Fruit fly (Drosophila melanogaster) whole organism, prepupa: ENCODE results near the gene CG46468.

Source experiments
- Blimp-1 ChIP-seq: fragments of 200-800 bp; sonication (Bioruptor generic); optimal IDR thresholded peaks from 3 replicates; lab custom pipeline; 2017; ENCODE audit warnings: missing biosample characterization, missing genetic modification characterization, mild to moderate bottlenecking, moderate library complexity, missing genetic modification reagents
- CG10631 ChIP-seq: fragments of 200-800 bp; sonication (Bioruptor generic); optimal IDR thresholded peaks from 2 replicates; lab custom pipeline; 2016; ENCODE audit warnings: missing biosample characterization, missing genetic modification characterization
- CG10669 ChIP-seq: fragments of 200-800 bp; sonication (Bioruptor generic); optimal IDR thresholded peaks from 3 replicates; lab custom pipeline; 2018; ENCODE audit warnings: missing biosample characterization, mild to moderate bottlenecking, missing genetic modification characterization, moderate library complexity
- CG11294 ChIP-seq: fragments of 200-800 bp; sonication (Bioruptor generic); IDR thresholded peaks from 2 replicates; pipeline ENCODE4 v1.3.6; 2022; ENCODE audit warnings: missing biosample characterization, missing genetic modification characterization
- CG11762 ChIP-seq: fragments of 200-800 bp; sonication (Bioruptor generic); optimal IDR thresholded peaks from 3 replicates; lab custom pipeline; 2016; ENCODE audit warnings: missing biosample characterization, missing genetic modification characterization; ENCODE audit not compliant: insufficient read depth
- CG11902 ChIP-seq: fragments of 200-800 bp; sonication (Bioruptor generic); optimal IDR thresholded peaks from 3 replicates; lab custom pipeline; 2016; ENCODE audit warnings: missing biosample characterization, missing genetic modification characterization
- CG15336 ChIP-seq: fragments of 200-800 bp; sonication (Bioruptor generic); IDR thresholded peaks from 2 replicates; pipeline ENCODE4 v1.3.6; 2022; ENCODE audit warnings: missing biosample characterization, missing genetic modification characterization
- CG1621 ChIP-seq: fragments of 200-800 bp; sonication (Bioruptor generic); optimal IDR thresholded peaks from 3 replicates; lab custom pipeline; 2018; ENCODE audit warnings: missing biosample characterization, mild to moderate bottlenecking, missing genetic modification characterization
- CG16779 ChIP-seq: fragments of 200-800 bp; sonication (Bioruptor generic); optimal IDR thresholded peaks from 3 replicates; lab custom pipeline; 2017; ENCODE audit warnings: missing biosample characterization, mild to moderate bottlenecking, missing genetic modification characterization
- CG3032 ChIP-seq: fragments of 200-800 bp; optimal IDR thresholded peaks from 2 replicates; lab custom pipeline; 2019; ENCODE audit warnings: missing biosample characterization, mild to moderate bottlenecking, missing genetic modification characterization, moderate library complexity
- CG32006 ChIP-seq: fragments of 200-800 bp; sonication (Bioruptor generic); optimal IDR thresholded peaks from 3 replicates; lab custom pipeline; 2017; ENCODE audit warnings: missing biosample characterization, mild to moderate bottlenecking, missing genetic modification characterization
- CG3919 ChIP-seq: fragments of 200-800 bp; sonication (Bioruptor generic); optimal IDR thresholded peaks from 3 replicates; lab custom pipeline; 2016; ENCODE audit warnings: missing biosample characterization, missing genetic modification characterization
- CG6163 ChIP-seq: fragments of 200-800 bp; sonication (Bioruptor generic); IDR thresholded peaks from 3 replicates; pipeline ENCODE4 v1.3.6; 2022; ENCODE audit warnings: missing biosample characterization, missing genetic modification characterization
- CG6276 ChIP-seq: fragments of 200-800 bp; sonication (Bioruptor generic); optimal IDR thresholded peaks from 2 replicates; lab custom pipeline; 2017; ENCODE audit warnings: missing biosample characterization, mild to moderate bottlenecking, missing genetic modification characterization
- CG6792 ChIP-seq: fragments of 200-800 bp; sonication (Bioruptor generic); optimal IDR thresholded peaks from 3 replicates; lab custom pipeline; 2016; ENCODE audit warnings: missing biosample characterization, missing genetic modification characterization
- CG6808 ChIP-seq: fragments of 200-800 bp; sonication (Bioruptor generic); optimal IDR thresholded peaks from 3 replicates; lab custom pipeline; 2017; ENCODE audit warnings: missing biosample characterization, missing genetic modification characterization, mild to moderate bottlenecking, moderate library complexity, missing genetic modification reagents
- CG7368 ChIP-seq: fragments of 200-800 bp; sonication (Bioruptor generic); optimal IDR thresholded peaks from 3 replicates; lab custom pipeline; 2016; ENCODE audit warnings: missing biosample characterization, missing genetic modification characterization
- CG8319 ChIP-seq: fragments of 200-800 bp; sonication (Bioruptor generic); optimal IDR thresholded peaks from 3 replicates; lab custom pipeline; 2016; ENCODE audit warnings: missing biosample characterization, missing genetic modification characterization
- CG9139 ChIP-seq: fragments of 200-800 bp; sonication (Bioruptor generic); optimal IDR thresholded peaks from 3 replicates; lab custom pipeline; 2017; ENCODE audit warnings: missing biosample characterization, mild to moderate bottlenecking, missing genetic modification characterization
- Eip78C ChIP-seq: fragments of 200-800 bp; sonication (Bioruptor generic); peaks from one replicate; lab custom pipeline; 2016; ENCODE audit warnings: missing biosample characterization, missing genetic modification characterization
- Eip93F ChIP-seq: fragments of 200-800 bp; sonication (Bioruptor generic); optimal IDR thresholded peaks from 2 replicates; lab custom pipeline; 2016; ENCODE audit warnings: missing biosample characterization, mild to moderate bottlenecking, missing genetic modification characterization
- Ets21C ChIP-seq: fragments of 200-800 bp; sonication (Bioruptor generic); optimal IDR thresholded peaks from 3 replicates; lab custom pipeline; 2016; ENCODE audit warnings: missing biosample characterization, missing genetic modification characterization
- Gug ChIP-seq: fragments of 200-800 bp; sonication (Bioruptor generic); IDR thresholded peaks from 2 replicates; pipeline ENCODE4 v1.3.6; 2022; ENCODE audit warnings: missing biosample characterization, missing genetic modification characterization
- Hr38 ChIP-seq: sonication (Bioruptor generic); optimal IDR thresholded peaks from 2 replicates; lab custom pipeline; 2016; ENCODE audit warnings: missing biosample characterization, missing genetic modification characterization
- Hr39 ChIP-seq: fragments of 200-800 bp; sonication (Bioruptor generic); optimal IDR thresholded peaks from 2 replicates; lab custom pipeline; 2016; ENCODE audit warnings: missing biosample characterization, missing genetic modification characterization
- Hr4 ChIP-seq: fragments of 200-800 bp; sonication (Bioruptor generic); optimal IDR thresholded peaks from 3 replicates; lab custom pipeline; 2016; ENCODE audit warnings: missing biosample characterization, missing genetic modification characterization
- Met ChIP-seq: fragments of 200-800 bp; sonication (Bioruptor generic); optimal IDR thresholded peaks from 3 replicates; lab custom pipeline; 2016; ENCODE audit warnings: missing biosample characterization, missing genetic modification characterization
- OdsH ChIP-seq: fragments of 200-800 bp; sonication (Bioruptor generic); optimal IDR thresholded peaks from 3 replicates; lab custom pipeline; 2016; ENCODE audit warnings: missing biosample characterization, missing genetic modification characterization
- Sox102F ChIP-seq: fragments of 200-800 bp; sonication (Bioruptor generic); optimal IDR thresholded peaks from 2 replicates; lab custom pipeline; 2016; ENCODE audit warnings: missing biosample characterization, mild to moderate bottlenecking, missing genetic modification characterization
- Sox14 ChIP-seq: fragments of 200-800 bp; sonication (Bioruptor generic); optimal IDR thresholded peaks from 3 replicates; lab custom pipeline; 2016; ENCODE audit warnings: missing biosample characterization, missing genetic modification characterization
- Sox15 ChIP-seq: fragments of 200-800 bp; sonication (Bioruptor generic); optimal IDR thresholded peaks from 3 replicates; lab custom pipeline; 2016; ENCODE audit warnings: missing biosample characterization, missing genetic modification characterization
- achi ChIP-seq: fragments of 200-800 bp; sonication (Bioruptor generic); optimal IDR thresholded peaks from 3 replicates; lab custom pipeline; 2016; ENCODE audit warnings: missing biosample characterization, missing genetic modification characterization
- acj6 ChIP-seq: fragments of 200-800 bp; sonication (Bioruptor generic); optimal IDR thresholded peaks from 3 replicates; lab custom pipeline; 2016; ENCODE audit warnings: missing biosample characterization, missing genetic modification characterization
- cyc ChIP-seq: fragments of 200-800 bp; sonication (Bioruptor generic); optimal IDR thresholded peaks from 3 replicates; lab custom pipeline; 2016; ENCODE audit warnings: missing biosample characterization, missing genetic modification characterization
- dac ChIP-seq: fragments of 200-800 bp; sonication (Bioruptor generic); optimal IDR thresholded peaks from 2 replicates; lab custom pipeline; 2017; ENCODE audit warnings: missing biosample characterization, mild to moderate bottlenecking, missing genetic modification characterization
- dsx ChIP-seq: fragments of 200-800 bp; optimal IDR thresholded peaks from 3 replicates; lab custom pipeline; 2019; ENCODE audit warnings: missing biosample characterization, mild to moderate bottlenecking, missing genetic modification characterization, moderate library complexity; ENCODE audit not compliant: poor library complexity, severe bottlenecking
- eg ChIP-seq: fragments of 200-800 bp; sonication (Bioruptor generic); IDR thresholded peaks from 3 replicates; pipeline ENCODE4 v1.3.6; 2022; ENCODE audit warnings: missing biosample characterization, missing genetic modification characterization
- fd59A ChIP-seq: fragments of 200-800 bp; sonication (Bioruptor generic); optimal IDR thresholded peaks from 2 replicates; lab custom pipeline; 2017; ENCODE audit warnings: missing biosample characterization, mild to moderate bottlenecking, missing genetic modification characterization, missing genetic modification reagents
- fd85E ChIP-seq: fragments of 200-800 bp; sonication (Bioruptor generic); optimal IDR thresholded peaks from 3 replicates; lab custom pipeline; 2016; ENCODE audit warnings: missing biosample characterization, missing genetic modification characterization
- fkh ChIP-seq: fragments of 200-800 bp; sonication (Bioruptor generic); optimal IDR thresholded peaks from 3 replicates; lab custom pipeline; 2017; ENCODE audit warnings: missing biosample characterization, mild to moderate bottlenecking, missing genetic modification characterization, moderate library complexity
- net ChIP-seq: fragments of 200-800 bp; sonication (Bioruptor generic); optimal IDR thresholded peaks from 3 replicates; lab custom pipeline; 2016; ENCODE audit warnings: missing biosample characterization, missing genetic modification characterization
- salr ChIP-seq, 2 experiments: fragments of 200-800 bp; sonication (Bioruptor generic); optimal IDR thresholded peaks; 3 replicates each; lab custom pipeline; 2016 to 2018; ENCODE audit warnings: missing biosample characterization in 2 of 2, missing genetic modification characterization in 2 of 2, mild to moderate bottlenecking in 1 of 2
- ss ChIP-seq, 2 experiments: fragments of 200-800 bp; sonication (Bioruptor generic); optimal IDR thresholded peaks; 2 replicates in 1 of 2; 3 replicates in 1 of 2; lab custom pipeline; 2017 to 2018; ENCODE audit warnings: mild to moderate bottlenecking in 2 of 2, missing biosample characterization in 2 of 2, missing genetic modification characterization in 2 of 2, moderate library complexity in 1 of 2
- svp ChIP-seq: fragments of 200-800 bp; sonication (Bioruptor generic); peaks from one replicate; lab custom pipeline; 2016; ENCODE audit warnings: missing biosample characterization, missing genetic modification characterization
- vri ChIP-seq: fragments of 200-800 bp; sonication (Bioruptor generic); optimal IDR thresholded peaks from 3 replicates; lab custom pipeline; 2016; ENCODE audit warnings: missing biosample characterization, mild to moderate bottlenecking, missing genetic modification characterization

CG46468 gene

DNA sequence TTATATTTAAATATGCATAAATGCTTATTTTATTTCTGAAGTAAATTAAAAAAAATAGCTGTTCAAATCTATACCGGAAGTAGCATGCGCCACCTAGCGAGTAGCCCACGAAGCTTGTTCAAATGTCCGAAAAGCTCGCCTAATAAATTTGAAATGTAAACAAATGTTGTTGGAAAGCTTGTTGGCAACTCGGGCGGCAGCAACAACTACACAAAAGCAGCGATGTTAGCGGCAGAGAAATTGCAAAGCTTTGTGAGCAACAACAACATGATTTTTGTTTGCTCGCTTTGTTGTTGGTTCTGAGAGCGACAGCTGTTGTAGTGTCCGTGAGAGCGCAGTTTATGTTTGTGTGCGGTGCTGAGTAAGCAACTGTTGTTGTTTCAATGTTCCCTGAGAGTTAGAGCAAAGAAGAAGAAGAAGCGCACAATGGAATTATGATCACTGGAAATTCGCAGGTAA lies 2.2 kb upstream of the CG46468 start (continued):
- TF ChIP-seq Gug (GFP tag; lab: Robert Waterston, UW) (peak; percentile 48), CG6276 (GFP tag; lab: Kevin White, UChicago) (peak; percentile 77), CG15336 (GFP tag; lab: Robert Waterston, UW) (peak; percentile 78), dac (peak; percentile 82), svp (GFP tag; lab: Kevin White, UChicago) (peak; percentile 74), Met (GFP tag; lab: Kevin White, UChicago) (peak; percentile 89), CG32006 (peak; percentile 63), CG10631 (GFP tag; lab: Kevin White, UChicago) (peak; percentile 26), Hr4 (peak; percentile 81), OdsH (GFP tag; lab: Kevin White, UChicago) (peak; percentile 83), CG9139 (no peak), Blimp-1 (GFP tag; lab: Kevin White, UChicago) (peak; percentile 74), Sox14 (peak; percentile 65), fd59A (GFP tag; lab: Kevin White, UChicago) (peak; percentile 39), achi (GFP tag; lab: Kevin White, UChicago) (peak; percentile 84), salr (GFP tag; optimal IDR thresholded peaks at IDR 0.05; lab: Kevin White, UChicago) (peak; percentile 38 to 63), CG16779 (tag; lab: Kevin White, UChicago) (peak; percentile 91), dsx (GFP tag; lab: Kevin White, UChicago) (peak; percentile 54), CG6808 (GFP tag; lab: Kevin White, UChicago) (peak; percentile 67), CG11902 (GFP tag; lab: Kevin White, UChicago) (no peak), cyc (peak; percentile 67), CG6792 (peak; percentile 82), CG3919 (GFP tag; lab: Kevin White, UChicago) (peak; percentile 89), CG6163 (GFP tag; lab: Robert Waterston, UW) (peak; percentile 94), Sox102F (GFP tag; lab: Kevin White, UChicago) (peak; percentile 89), Hr38 (GFP tag; lab: Kevin White, UChicago) (no peak), net (peak; percentile 96), Eip93F (GFP tag; lab: Kevin White, UChicago) (peak; percentile 4), CG8319 (peak; percentile 70), ss (GFP tag; optimal IDR thresholded peaks at IDR 0.05; lab: Kevin White, UChicago) (peak; percentile 33 to 75), fkh (GFP tag; lab: Kevin White, UChicago) (peak; percentile 100)

DNA sequence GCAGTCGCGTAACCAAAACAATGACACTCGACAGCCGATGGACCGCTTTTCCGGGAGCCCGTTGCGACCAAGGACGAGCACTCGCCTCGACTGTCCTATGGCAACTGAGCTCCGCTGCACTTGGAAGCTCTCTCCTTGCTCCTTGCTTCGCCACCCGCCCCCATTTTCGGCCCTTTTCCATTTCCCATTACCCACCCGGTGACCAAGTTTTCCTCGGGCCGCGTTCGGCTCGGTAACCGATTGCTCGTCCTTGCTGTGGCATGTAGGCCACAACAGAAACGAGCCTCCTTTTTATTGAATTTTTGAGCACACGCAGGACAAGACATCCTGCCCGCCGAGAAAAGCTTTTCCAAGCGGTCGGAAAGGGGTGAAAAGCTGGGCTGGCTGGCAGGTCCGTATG lies 1.4 kb upstream of the CG46468 start, which contains the start of gene jp:
TSS of gene jp (minus strand) at position 95 of the 400 bp plus-strand sequence.
- TF ChIP-seq CG11762 (GFP tag; lab: Kevin White, UChicago) (no peak), CG6792 (no peak), Blimp-1 (GFP tag; lab: Kevin White, UChicago) (no peak), vri (GFP tag; lab: Kevin White, UChicago) (no peak), fd85E (GFP tag; lab: Kevin White, UChicago) (no peak), CG16779 (tag; lab: Kevin White, UChicago) (no peak)

DNA sequence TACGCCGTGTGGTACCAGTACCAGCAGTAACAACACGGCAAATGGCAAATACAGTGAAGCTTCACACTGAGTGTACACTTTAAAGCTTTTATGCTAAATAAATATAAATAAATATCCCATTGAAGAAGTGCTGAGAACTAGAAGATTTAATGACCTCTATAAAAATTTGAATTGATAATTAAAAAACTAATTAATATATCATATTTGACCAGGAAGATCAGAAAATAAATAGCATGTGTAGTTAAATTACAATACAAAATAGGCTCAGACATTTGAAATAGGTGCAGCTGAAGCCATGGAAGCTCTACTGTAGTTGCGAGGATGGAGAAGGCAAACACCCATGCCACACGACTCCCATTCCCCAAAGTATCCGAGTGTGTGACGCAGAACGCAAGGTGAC lies 711 bp downstream of the CG46468 start:
- TF ChIP-seq CG6163 (GFP tag; lab: Robert Waterston, UW) (peak; percentile 52), CG1621 (tag; lab: Kevin White, UChicago) (no peak), Blimp-1 (GFP tag; lab: Kevin White, UChicago) (no peak), Eip78C (GFP tag; lab: Kevin White, UChicago) (peak; percentile 61), vri (GFP tag; lab: Kevin White, UChicago) (no peak), OdsH (GFP tag; lab: Kevin White, UChicago) (no peak), fd85E (GFP tag; lab: Kevin White, UChicago) (no peak), acj6 (GFP tag; lab: Kevin White, UChicago) (peak; percentile 32), Eip93F (GFP tag; lab: Kevin White, UChicago) (no peak), CG7368 (no peak), salr (GFP tag; optimal IDR thresholded peaks at IDR 0.05; lab: Kevin White, UChicago) (peak in 1 of 2 experiments; percentile 62), Sox102F (GFP tag; lab: Kevin White, UChicago) (no peak), net (peak; percentile 31), Hr39 (GFP tag; lab: Kevin White, UChicago) (no peak), Met (GFP tag; lab: Kevin White, UChicago) (peak; percentile 24), dac (peak; percentile 27), dsx (GFP tag; lab: Kevin White, UChicago) (no peak), CG10669 (GFP tag; lab: Kevin White, UChicago) (peak; percentile 14), CG11902 (GFP tag; lab: Kevin White, UChicago) (no peak), CG32006 (peak; percentile 80), CG11762 (GFP tag; lab: Kevin White, UChicago) (peak; percentile 13), eg (GFP tag; lab: Robert Waterston, UW) (peak; percentile 52; the same call in 2 of the 3 replicates), Sox15 (GFP tag; lab: Kevin White, UChicago) (no peak), Ets21C (no peak), CG11294 (GFP tag; lab: Robert Waterston, UW) (peak; percentile 54; the same call in 1 of the 2 replicates), CG3032 (tag; lab: Kevin White, UChicago) (peak; percentile 24)
